Worm (Caenorhabditis elegans): ENCODE results near the gene F58A6.2.

The F58A6.2 gene

DNA sequence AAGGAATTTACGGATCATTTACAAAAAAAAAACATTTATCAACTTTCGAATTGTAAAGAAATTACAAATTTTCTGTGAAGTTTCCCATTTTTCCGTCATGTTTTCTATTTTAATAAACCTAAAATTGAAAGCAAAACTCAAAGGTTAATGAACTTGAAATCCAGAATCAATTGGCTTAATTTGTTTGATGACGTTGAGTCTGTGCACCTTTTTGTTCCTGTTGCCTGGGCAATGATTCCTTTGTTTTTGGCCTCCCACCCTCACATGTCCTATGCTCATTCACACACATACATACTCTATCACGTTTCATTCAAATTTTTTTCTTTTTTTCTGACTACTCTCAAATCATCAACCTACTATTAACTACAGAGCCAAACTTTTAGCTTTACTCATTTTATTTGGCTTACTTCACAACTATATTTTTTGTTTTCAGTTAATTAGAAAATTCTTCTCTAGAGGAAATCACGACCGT is at the start of gene F58A6.2:
Gene F58A6.2 (plus strand): TSS at position 422 of the 472 bp plus-strand sequence.
- TF ChIP-seq sox-4 (tag; optimal IDR thresholded peaks at IDR 0.05) (no peak), T23F11.4 (GFP tag; optimal IDR thresholded peaks at IDR 0.05) (no peak), che-1 (tag; optimal IDR thresholded peaks at IDR 0.05) (no peak), ceh-6 (GFP tag; optimal IDR thresholded peaks at IDR 0.05) (no peak), C38D4.7 (GFP tag; optimal IDR thresholded peaks at IDR 0.05) (no peak), ceh-24 (tag; optimal IDR thresholded peaks at IDR 0.05) (no peak), ahr-1 (tag; optimal IDR thresholded peaks at IDR 0.05) (no peak), ceh-22 (tag; optimal IDR thresholded peaks at IDR 0.05) (no peak), K02D7.2 (tag; optimal IDR thresholded peaks at IDR 0.05) (no peak), ceh-48 (tag; optimal IDR thresholded peaks at IDR 0.05) (no peak), madf-2 (tag; optimal IDR thresholded peaks at IDR 0.05) (no peak), fax-1 (tag; optimal IDR thresholded peaks at IDR 0.05) (no peak), K09A11.1 (tag; optimal IDR thresholded peaks at IDR 0.05; ENCODE audit: insufficient read depth) (no peak), ceh-18 (tag; optimal IDR thresholded peaks at IDR 0.05) (no peak), ceh-9 (tag; optimal IDR thresholded peaks at IDR 0.05) (no peak), nfya-1 (tag; optimal IDR thresholded peaks at IDR 0.05) (no peak), odd-2 (tag; optimal IDR thresholded peaks at IDR 0.05) (no peak), ttx-3 (tag; optimal IDR thresholded peaks at IDR 0.05) (no peak), eyg-1 (tag; optimal IDR thresholded peaks at IDR 0.05) (no peak)

DNA sequence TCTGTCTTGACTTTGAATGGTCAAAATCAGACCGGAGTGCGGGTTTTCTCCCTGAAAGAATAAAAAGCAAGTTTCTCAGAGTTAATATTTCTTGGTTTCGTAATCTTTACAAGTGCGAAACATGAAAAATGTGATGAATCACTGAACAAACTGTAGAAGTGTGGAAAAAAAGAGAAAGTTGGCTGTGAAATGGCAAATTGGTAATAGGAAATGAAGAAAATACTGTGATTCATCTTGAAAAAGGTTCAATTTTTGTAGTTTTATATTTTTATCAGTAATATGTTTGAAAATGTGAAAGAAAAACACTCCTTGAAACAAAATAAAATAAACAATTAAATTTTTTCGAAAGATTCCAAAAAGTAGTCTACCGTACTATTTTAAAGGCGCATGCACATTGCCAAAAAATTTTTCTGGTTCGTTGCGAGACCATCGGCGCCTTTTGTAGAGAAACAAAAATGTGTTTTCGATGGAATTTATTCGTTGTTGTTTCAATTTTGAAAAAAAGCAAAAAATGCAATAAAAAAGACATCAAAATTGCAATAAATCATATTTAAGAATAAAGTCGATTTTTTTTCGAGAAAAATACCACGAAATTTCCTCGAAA is 44.8 kb upstream of the F58A6.2 start, which contains the start of gene pld-1:
Gene pld-1 (minus strand): TSS at position 51 of the 604 bp plus-strand sequence.
- no peak for TF ChIP-seq ceh-22 (tag; optimal IDR thresholded peaks at IDR 0.05)
- no peak for TF ChIP-seq unc-3 (GFP tag; conservative IDR thresholded peaks at IDR 0.05)
- no peak for TF ChIP-seq unc-3 (tag; optimal IDR thresholded peaks at IDR 0.05)
- TF ChIP-seq lim-6 (tag; optimal IDR thresholded peaks at IDR 0.05), result no peak
- no peak for TF ChIP-seq ceh-24 (tag; optimal IDR thresholded peaks at IDR 0.05)
- TF ChIP-seq sox-4 (tag; optimal IDR thresholded peaks at IDR 0.05), result no peak
- no peak for TF ChIP-seq hlh-15 (tag; optimal IDR thresholded peaks at IDR 0.05)
- TF ChIP-seq eyg-1 (tag; optimal IDR thresholded peaks at IDR 0.05), result no peak
- no peak for TF ChIP-seq rnt-1 (tag; optimal IDR thresholded peaks at IDR 0.05)
- TF ChIP-seq sdc-2 (tag; optimal IDR thresholded peaks at IDR 0.05), result no peak
- TF ChIP-seq unc-55 (GFP tag; optimal IDR thresholded peaks at IDR 0.05), result no peak
- no peak for TF ChIP-seq Y22D7AL.16 (tag; optimal IDR thresholded peaks at IDR 0.05)
- no peak for TF ChIP-seq nhr-232 (tag; optimal IDR thresholded peaks at IDR 0.05)
- no peak for TF ChIP-seq pax-1 (tag; optimal IDR thresholded peaks at IDR 0.05)
- TF ChIP-seq ceh-31 (tag; optimal IDR thresholded peaks at IDR 0.05), result no peak
- TF ChIP-seq gmeb-2 (tag; optimal IDR thresholded peaks at IDR 0.05), result no peak

DNA sequence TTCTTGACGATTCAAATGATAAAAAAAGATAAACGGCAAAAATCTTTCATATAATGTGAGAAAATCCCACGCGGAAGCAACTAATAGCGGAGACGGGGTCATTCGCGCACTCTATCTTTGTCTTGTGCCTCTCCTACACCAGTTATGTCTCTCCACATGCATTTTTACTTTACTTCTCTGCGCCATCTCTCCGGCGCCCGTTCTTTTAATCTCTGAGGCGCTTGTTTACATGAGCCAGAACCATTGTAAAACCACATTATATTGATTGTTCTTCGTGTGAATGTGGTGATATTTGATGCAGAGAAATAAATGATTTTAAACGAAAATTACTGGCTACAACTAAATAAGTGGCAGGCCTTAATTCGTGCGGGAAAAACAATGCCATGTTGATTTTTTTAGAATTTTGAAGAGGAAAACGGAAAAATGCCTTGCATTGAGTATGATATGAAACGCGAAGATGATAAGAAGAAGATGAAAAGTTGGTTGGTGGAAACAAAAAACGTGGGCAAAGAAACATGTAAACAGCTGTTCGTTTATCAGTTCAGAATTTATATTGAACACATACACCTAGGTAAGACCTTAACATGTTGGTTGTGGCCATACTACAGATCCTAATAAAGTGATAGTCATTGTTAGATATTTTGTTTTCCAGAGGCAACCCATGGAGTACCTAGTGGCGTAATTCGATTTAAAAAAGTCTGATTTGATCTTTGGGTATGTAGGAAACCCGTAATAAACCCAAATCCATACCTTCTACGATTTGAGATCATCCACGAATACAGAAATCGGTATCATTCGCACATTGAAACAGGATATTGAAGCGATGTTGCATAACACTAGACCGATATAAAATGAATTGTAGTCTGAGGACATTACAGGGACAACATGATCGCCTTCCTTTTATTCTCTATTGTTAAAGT is 43.9 kb upstream of the F58A6.2 start, which contains the start of gene C04G6.2:
Gene C04G6.2 (plus strand): TSS at position 870 of the 920 bp plus-strand sequence.
- TF ChIP-seq unc-86 (tag; optimal IDR thresholded peaks at IDR 0.05) (no peak), sox-4 (tag; optimal IDR thresholded peaks at IDR 0.05) (no peak), unc-42 (tag; optimal IDR thresholded peaks at IDR 0.05) (peak; percentile 36), ceh-19 (GFP tag; optimal IDR thresholded peaks at IDR 0.05) (peak; percentile 23), ceh-31 (tag; optimal IDR thresholded peaks at IDR 0.05) (peak; percentile 56), lin-11 (tag; optimal IDR thresholded peaks at IDR 0.05) (no peak), rnt-1 (tag; optimal IDR thresholded peaks at IDR 0.05) (peak; percentile 3), pha-4 (tag; optimal IDR thresholded peaks at IDR 0.05) (peak; percentile 44), nfya-1 (tag; optimal IDR thresholded peaks at IDR 0.05) (peak; percentile 49), nhr-11 (tag; optimal IDR thresholded peaks at IDR 0.05) (no peak), dmd-4 (tag; optimal IDR thresholded peaks at IDR 0.05; ENCODE audit: borderline replicate concordance) (no peak), pha-2 (tag; optimal IDR thresholded peaks at IDR 0.05) (peak; percentile 57), tbx-2 (tag; optimal IDR thresholded peaks at IDR 0.05) (peak; percentile 63), ceh-14 (tag; optimal IDR thresholded peaks at IDR 0.05) (no peak), npax-4 (tag; optimal IDR thresholded peaks at IDR 0.05) (no peak), ceh-24 (tag; optimal IDR thresholded peaks at IDR 0.05) (no peak), pqm-1 (tag; optimal IDR thresholded peaks at IDR 0.05) (no peak), ceh-45 (GFP tag; IDR thresholded peaks at IDR 0.05) (no peak), ceh-48 (tag; optimal IDR thresholded peaks at IDR 0.05) (peak; percentile 35), dve-1 (tag; optimal IDR thresholded peaks at IDR 0.05) (peak; percentile 32), pax-1 (tag; optimal IDR thresholded peaks at IDR 0.05) (peak; percentile 42)
